Worm (Caenorhabditis elegans): ENCODE data around the gene F53B7.4.

Gene F53B7.4

ce11 chrV:10975091-10975490 is 27.2 kb downstream of the F53B7.4 start:
- TF ChIP-seq nhr-77 (tag; optimal IDR thresholded peaks at IDR 0.05) (no peak), egl-27 (tag; optimal IDR thresholded peaks at IDR 0.05) (no peak), mdl-1 (tag; optimal IDR thresholded peaks at IDR 0.05) (no peak)

DNA sequence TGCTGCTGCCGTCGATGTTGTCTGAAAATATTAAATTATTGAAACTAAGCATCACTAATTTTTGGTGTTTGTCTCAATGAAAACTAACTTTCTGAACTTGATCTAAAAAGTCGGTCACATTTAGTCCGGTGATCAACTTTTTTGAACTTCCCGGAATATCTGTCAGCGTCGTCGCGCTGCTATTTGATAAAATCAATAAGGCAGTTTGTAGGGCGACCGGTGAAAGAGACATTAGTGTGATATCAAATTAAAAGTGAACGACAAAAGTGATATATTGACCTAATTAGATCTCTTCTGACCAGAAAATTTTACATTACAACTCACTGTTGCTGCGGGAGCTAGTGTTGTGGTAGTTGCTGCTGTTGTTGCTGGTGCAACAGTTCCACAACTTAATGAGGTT is 31.4 kb downstream of the F53B7.4 start:
- TF ChIP-seq nhr-12 (tag; optimal IDR thresholded peaks at IDR 0.05) (no peak), nhr-23 (tag; optimal IDR thresholded peaks at IDR 0.05) (peak; percentile 38)

DNA sequence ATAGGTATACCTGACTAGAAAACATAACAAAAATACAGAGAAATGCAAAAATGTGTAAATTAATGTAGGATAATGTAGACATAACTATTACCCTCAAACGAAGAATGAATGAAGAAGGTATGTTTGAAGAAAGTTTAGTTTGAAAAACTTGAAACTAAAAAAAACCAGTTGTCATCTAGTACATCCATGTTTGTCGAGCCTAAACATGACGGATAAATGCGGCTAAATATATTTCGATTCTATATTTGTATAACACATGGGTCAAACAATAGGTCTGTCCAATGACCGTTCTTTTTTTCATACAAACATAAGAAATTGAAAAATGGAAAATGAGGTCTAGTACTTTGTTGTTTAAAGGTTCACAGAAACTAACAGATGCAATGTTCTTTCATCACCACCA is 32.3 kb downstream of the F53B7.4 start, which contains the start of gene F17C11.22:
F17C11.22 (minus strand) TSS at position 101 of the 400 bp plus-strand sequence.
- TF ChIP-seq R02D3.7 (tag; optimal IDR thresholded peaks at IDR 0.05) (no peak), tbx-2 (tag; optimal IDR thresholded peaks at IDR 0.05) (no peak), ceh-16 (tag; optimal IDR thresholded peaks at IDR 0.05) (no peak), elt-2 (tag; optimal IDR thresholded peaks at IDR 0.05) (no peak)

DNA sequence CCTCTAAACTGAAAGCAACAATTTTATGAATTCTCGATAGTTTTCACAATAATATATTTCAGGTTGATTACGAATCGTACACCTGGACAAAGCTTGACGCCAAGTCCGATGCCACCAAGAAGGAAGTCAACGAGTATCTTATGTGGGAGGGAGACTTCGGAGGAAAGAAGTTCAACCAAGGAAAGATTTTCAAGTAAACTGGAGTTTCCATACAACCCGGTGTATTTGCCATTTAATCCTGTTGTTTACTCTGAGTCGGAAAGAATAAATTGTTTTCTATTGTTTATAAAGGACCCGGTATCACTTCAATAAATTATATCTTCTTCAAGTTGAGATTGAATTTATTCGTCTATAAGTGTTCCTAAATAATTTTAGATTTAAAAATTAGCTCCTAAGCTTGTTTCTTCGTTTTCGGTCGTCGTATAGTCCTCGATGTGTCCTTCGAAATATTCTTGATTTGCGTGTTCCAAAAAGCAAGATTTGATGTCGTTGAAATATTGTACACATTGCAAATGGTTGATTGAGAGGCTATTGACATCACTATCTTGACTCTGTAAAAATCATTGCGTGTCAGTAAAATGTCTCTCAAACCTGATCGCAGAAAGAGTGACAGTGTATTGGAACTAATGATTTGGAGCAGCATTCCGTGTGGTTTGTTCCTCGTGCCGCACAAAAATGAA is 34.6 kb downstream of the F53B7.4 start:
- no peak for TF ChIP-seq lin-15B (tag; optimal IDR thresholded peaks at IDR 0.05)
- no peak for TF ChIP-seq ama-1 (optimal IDR thresholded peaks at IDR 0.05)
- peak; percentile 13 for TF ChIP-seq elt-2 (tag; optimal IDR thresholded peaks at IDR 0.05)

DNA sequence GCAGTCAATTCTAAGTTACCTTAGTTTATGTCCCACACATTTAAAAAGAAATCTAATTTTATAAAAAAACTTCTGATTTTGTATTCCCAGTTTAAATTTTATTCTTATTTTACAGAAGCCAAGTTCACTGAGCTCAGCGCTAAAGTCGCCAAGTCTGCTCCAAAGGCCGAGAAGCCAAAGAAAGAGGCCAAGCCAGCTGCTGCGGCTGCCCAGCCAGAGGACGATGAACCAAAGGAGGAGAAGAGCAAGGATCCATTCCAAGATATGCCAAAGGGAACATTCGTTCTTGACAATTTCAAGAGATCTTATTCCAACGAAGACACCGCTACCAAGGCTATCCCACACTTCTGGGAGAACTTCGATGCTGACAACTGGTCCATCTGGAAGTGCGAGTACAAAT is 35.5 kb downstream of the F53B7.4 start:
- TF ChIP-seq nhr-25 (tag; optimal IDR thresholded peaks at IDR 0.05) = no peak
- no peak for TF ChIP-seq pqm-1 (tag; optimal IDR thresholded peaks at IDR 0.05)
- TF ChIP-seq unc-39 (tag; optimal IDR thresholded peaks at IDR 0.05) = no peak
- TF ChIP-seq elt-1 (tag; optimal IDR thresholded peaks at IDR 0.05) = no peak
- TF ChIP-seq fos-1 (tag; optimal IDR thresholded peaks at IDR 0.05) = no peak
- no peak for TF ChIP-seq nhr-43 (tag; optimal IDR thresholded peaks at IDR 0.05; ENCODE audit: poor library complexity, severe bottlenecking)
- TF ChIP-seq pha-4 (tag; optimal IDR thresholded peaks at IDR 0.05) = no peak
- TF ChIP-seq egl-5 (tag; optimal IDR thresholded peaks at IDR 0.05) = no peak
- no peak for TF ChIP-seq ZK546.5 (tag; optimal IDR thresholded peaks at IDR 0.05)
- TF ChIP-seq ceh-16 (tag; optimal IDR thresholded peaks at IDR 0.05) = no peak
- no peak for TF ChIP-seq nhr-67 (tag; optimal IDR thresholded peaks at IDR 0.05)
- TF ChIP-seq nhr-28 (tag; optimal IDR thresholded peaks at IDR 0.05) = no peak
- TF ChIP-seq nhr-77 (tag; optimal IDR thresholded peaks at IDR 0.05) = no peak
- no peak for TF ChIP-seq unc-62 (GFP tag; optimal IDR thresholded peaks at IDR 0.05)
- TF ChIP-seq snpc-4 (tag; optimal IDR thresholded peaks at IDR 0.05) = no peak
- no peak for TF ChIP-seq egl-27 (tag; optimal IDR thresholded peaks at IDR 0.05)
- TF ChIP-seq mdl-1 (tag; optimal IDR thresholded peaks at IDR 0.05) = no peak
- TF ChIP-seq nhr-12 (tag; optimal IDR thresholded peaks at IDR 0.05) = no peak

DNA sequence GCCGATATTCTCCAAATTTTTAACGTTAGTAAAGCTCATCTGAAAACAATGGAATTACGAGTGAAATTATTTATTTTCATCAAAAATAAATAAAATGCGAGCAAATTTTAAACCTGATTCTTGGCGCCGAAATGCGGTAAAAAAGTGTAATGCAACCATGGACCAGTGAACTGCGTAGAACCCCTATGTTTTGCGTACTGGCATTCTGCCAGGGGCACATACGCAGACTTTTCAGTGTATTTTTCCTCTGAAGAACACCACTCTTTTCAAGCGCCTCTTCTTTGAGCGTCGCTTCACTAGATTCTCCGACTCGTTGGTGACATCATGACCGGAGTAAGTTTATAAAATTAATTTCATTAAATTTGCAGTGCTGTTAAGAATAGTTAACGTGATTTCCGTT is 36.8 kb downstream of the F53B7.4 start, which contains the start of the genes ctf-4 and eef-1G:
ctf-4 (minus strand) TSS at position 39 of the 400 bp plus-strand sequence.
eef-1G (plus strand) TSS at position 219 of the 400 bp plus-strand sequence.
- TF ChIP-seq jun-1 (tag; optimal IDR thresholded peaks at IDR 0.05) (peak; percentile 90), nhr-11 (tag; optimal IDR thresholded peaks at IDR 0.05) (peak; percentile 91), ZK546.5 (tag; optimal IDR thresholded peaks at IDR 0.05) (no peak), pqm-1 (tag; optimal IDR thresholded peaks at IDR 0.05) (peak; percentile 94), nhr-12 (tag; optimal IDR thresholded peaks at IDR 0.05) (no peak), R02D3.7 (tag; optimal IDR thresholded peaks at IDR 0.05) (peak; percentile 82), nhr-25 (tag; optimal IDR thresholded peaks at IDR 0.05) (peak; percentile 99), hmg-11 (tag; optimal IDR thresholded peaks at IDR 0.05) (no peak), nfya-1 (tag; optimal IDR thresholded peaks at IDR 0.05; ENCODE audit: insufficient read depth) (peak; percentile 97), nhr-237 (tag; optimal IDR thresholded peaks at IDR 0.05) (no peak), fkh-10 (GFP tag; optimal IDR thresholded peaks at IDR 0.05) (peak; percentile 62), nhr-43 (tag; optimal IDR thresholded peaks at IDR 0.05; ENCODE audit: poor library complexity, severe bottlenecking) (peak; percentile 93), ztf-11 (tag; optimal IDR thresholded peaks at IDR 0.05) (no peak), daf-12 (tag; optimal IDR thresholded peaks at IDR 0.05) (no peak), nhr-67 (tag; optimal IDR thresholded peaks at IDR 0.05) (peak; percentile 39), zag-1 (tag; optimal IDR thresholded peaks at IDR 0.05) (no peak), elt-2 (tag; optimal IDR thresholded peaks at IDR 0.05) (peak; percentile 91), nhr-28 (tag; optimal IDR thresholded peaks at IDR 0.05) (no peak), ceh-82 (tag; optimal IDR thresholded peaks at IDR 0.05) (peak; percentile 80), ztf-4 (tag; optimal IDR thresholded peaks at IDR 0.05) (peak; percentile 71), elt-3 (tag; optimal IDR thresholded peaks at IDR 0.05) (peak in 1 of 3 experiments; percentile 52), unc-62 (GFP tag; optimal IDR thresholded peaks at IDR 0.05) (peak; percentile 77), eor-1 (tag; optimal IDR thresholded peaks at IDR 0.05) (no peak), nhr-76 (tag; optimal IDR thresholded peaks at IDR 0.05) (peak; percentile 26), skn-1 (tag; optimal IDR thresholded peaks at IDR 0.05) (peak; percentile 88), aly-2 (tag; optimal IDR thresholded peaks at IDR 0.05) (no peak), sea-2 (GFP tag; optimal IDR thresholded peaks at IDR 0.05) (no peak), ceh-16 (tag; optimal IDR thresholded peaks at IDR 0.05) (no peak), nhr-77 (tag; optimal IDR thresholded peaks at IDR 0.05) (peak; percentile 68), elt-1 (tag; optimal IDR thresholded peaks at IDR 0.05) (peak; percentile 70), ama-1 (optimal IDR thresholded peaks at IDR 0.05) (peak; percentile 61)
